Worm (Caenorhabditis elegans) whole organism, early embryonic: ENCODE measurements around the gene ran-2.

Source experiments
- aly-1 ChIP-seq: sonication (generic microtip); optimal IDR thresholded peaks from 2 replicates; lab custom pipeline; 2016; ENCODE audit warnings: missing genetic modification characterization, missing compliant biosample characterization
- ama-1 ChIP-seq: fragments of 150-350 bp; optimal IDR thresholded peaks from 2 replicates; lab custom pipeline; 2014
- ceh-13 ChIP-seq: fragments of 200-800 bp; sonication (Bioruptor generic); optimal IDR thresholded peaks from 2 replicates; lab custom pipeline; 2018; ENCODE audit warnings: mild to moderate bottlenecking, missing genetic modification characterization, missing compliant biosample characterization
- ets-7 ChIP-seq: sonication (generic microtip); optimal IDR thresholded peaks from 2 replicates; lab custom pipeline; 2016; ENCODE audit warnings: missing genotype, missing genetic modification characterization, missing compliant biosample characterization
- flt-1 ChIP-seq: fragments of 200-800 bp; sonication (Bioruptor generic); IDR thresholded peaks from 2 replicates; pipeline ENCODE4 v1.3.6; 2022; ENCODE audit warnings: missing genetic modification characterization, missing compliant biosample characterization
- hmg-4 ChIP-seq: fragments of 200-800 bp; sonication (Bioruptor generic); optimal IDR thresholded peaks from 2 replicates; lab custom pipeline; 2018; ENCODE audit warnings: mild to moderate bottlenecking, missing genetic modification characterization, missing compliant biosample characterization
- hnd-1 ChIP-seq: sonication (generic microtip); optimal IDR thresholded peaks from 2 replicates; lab custom pipeline; 2016; ENCODE audit warnings: missing genetic modification characterization, missing compliant biosample characterization
- pes-1 ChIP-seq: fragments of 200-800 bp; sonication (Bioruptor generic); IDR thresholded peaks from 2 replicates; pipeline ENCODE4 v1.3.6; 2022; ENCODE audit warnings: missing genetic modification reagents, missing genetic modification characterization, missing compliant biosample characterization
- scrt-1 ChIP-seq: fragments of 200-800 bp; sonication (Bioruptor generic); IDR thresholded peaks from 2 replicates; pipeline ENCODE4 v1.3.6; 2022; ENCODE audit warnings: missing genetic modification characterization, missing compliant biosample characterization
- sea-1 ChIP-seq: fragments of 200-800 bp; sonication (Bioruptor generic); conservative IDR thresholded peaks from 2 replicates; pipeline ENCODE4 v1.3.6; 2022; ENCODE audit warnings: missing genetic modification characterization, missing compliant biosample characterization
- tra-4 ChIP-seq: sonication (generic microtip); optimal IDR thresholded peaks from 2 replicates; lab custom pipeline; 2017; ENCODE audit warnings: missing genetic modification characterization, missing compliant biosample characterization

DNA sequence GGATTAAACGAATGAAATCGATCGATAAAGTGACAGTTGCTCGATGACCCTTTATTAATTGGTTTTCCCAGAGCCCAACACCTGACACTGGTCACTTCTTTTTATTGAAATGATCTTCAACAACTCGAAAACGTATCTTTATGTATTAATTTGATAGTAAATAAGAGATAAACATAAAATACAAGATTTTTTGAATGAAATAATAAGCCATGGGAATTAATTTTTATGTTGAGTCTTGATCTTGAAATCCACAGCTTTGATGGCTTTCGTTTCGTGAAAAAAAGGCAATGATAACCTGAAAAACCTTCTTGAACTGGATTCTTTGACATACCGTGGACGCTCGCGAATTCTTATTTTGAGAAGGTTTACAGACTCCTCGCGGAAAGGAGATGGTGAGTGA, 25.8 kb upstream of the ran-2 start, which contains the start of gene pcp-5:
- TF ChIP-seq ets-7 (tag; lab: Kevin White, UChicago) (no peak), aly-1 (tag; lab: Kevin White, UChicago) (no peak), hmg-4 (GFP tag; lab: Kevin White, UChicago) (no peak), ceh-13 (no peak), ama-1 (no peak), pes-1 (GFP tag; lab: Robert Waterston, UW) (no peak), sea-1 (no peak), tra-4 (tag; lab: Kevin White, UChicago) (no peak), scrt-1 (no peak), flt-1 (GFP tag; lab: Robert Waterston, UW) (no peak), hnd-1 (tag; lab: Kevin White, UChicago) (no peak)
